Worm (Caenorhabditis elegans) whole organism, early embryonic: ENCODE measurements around the gene mes-1.

Experiments
- B0310.2 ChIP-seq: sonication (generic microtip); optimal IDR thresholded peaks from 2 replicates; lab custom pipeline; 2016; ENCODE audit warnings: mild to moderate bottlenecking, missing genetic modification characterization, missing compliant biosample characterization
- F13C5.2 ChIP-seq: sonication (generic microtip); optimal IDR thresholded peaks from 2 replicates; lab custom pipeline; 2017; ENCODE audit warnings: mild to moderate bottlenecking, missing genetic modification characterization, inconsistent platforms, missing compliant biosample characterization
- aly-1 ChIP-seq: sonication (generic microtip); optimal IDR thresholded peaks from 2 replicates; lab custom pipeline; 2016; ENCODE audit warnings: missing genetic modification characterization, missing compliant biosample characterization
- ama-1 ChIP-seq: fragments of 150-350 bp; optimal IDR thresholded peaks from 2 replicates; lab custom pipeline; 2014
- ceh-13 ChIP-seq: fragments of 200-800 bp; sonication (Bioruptor generic); optimal IDR thresholded peaks from 2 replicates; lab custom pipeline; 2018; ENCODE audit warnings: mild to moderate bottlenecking, missing genetic modification characterization, missing compliant biosample characterization
- ceh-36 ChIP-seq: sonication (generic microtip); optimal IDR thresholded peaks from 2 replicates; lab custom pipeline; 2016; ENCODE audit warnings: missing genetic modification characterization, inconsistent platforms, missing compliant biosample characterization
- ets-7 ChIP-seq: sonication (generic microtip); optimal IDR thresholded peaks from 2 replicates; lab custom pipeline; 2016; ENCODE audit warnings: missing genotype, missing genetic modification characterization, missing compliant biosample characterization
- flt-1 ChIP-seq: fragments of 200-800 bp; sonication (Bioruptor generic); IDR thresholded peaks from 2 replicates; pipeline ENCODE4 v1.3.6; 2022; ENCODE audit warnings: missing genetic modification characterization, missing compliant biosample characterization
- hmbx-1 ChIP-seq: sonication (generic microtip); optimal IDR thresholded peaks from 2 replicates; lab custom pipeline; 2016; ENCODE audit warnings: mild to moderate bottlenecking, missing genetic modification characterization, missing compliant biosample characterization
- hmg-4 ChIP-seq: fragments of 200-800 bp; sonication (Bioruptor generic); optimal IDR thresholded peaks from 2 replicates; lab custom pipeline; 2018; ENCODE audit warnings: mild to moderate bottlenecking, missing genetic modification characterization, missing compliant biosample characterization
- hnd-1 ChIP-seq: sonication (generic microtip); optimal IDR thresholded peaks from 2 replicates; lab custom pipeline; 2016; ENCODE audit warnings: missing genetic modification characterization, missing compliant biosample characterization
- pes-1 ChIP-seq: fragments of 200-800 bp; sonication (Bioruptor generic); IDR thresholded peaks from 2 replicates; pipeline ENCODE4 v1.3.6; 2022; ENCODE audit warnings: missing genetic modification reagents, missing genetic modification characterization, missing compliant biosample characterization
- scrt-1 ChIP-seq: fragments of 200-800 bp; sonication (Bioruptor generic); IDR thresholded peaks from 2 replicates; pipeline ENCODE4 v1.3.6; 2022; ENCODE audit warnings: missing genetic modification characterization, missing compliant biosample characterization
- sea-1 ChIP-seq: fragments of 200-800 bp; sonication (Bioruptor generic); conservative IDR thresholded peaks from 2 replicates; pipeline ENCODE4 v1.3.6; 2022; ENCODE audit warnings: missing genetic modification characterization, missing compliant biosample characterization
- tbx-11 ChIP-seq: fragments of 200-800 bp; sonication (Bioruptor generic); IDR thresholded peaks from 2 replicates; pipeline ENCODE4 v1.3.6; 2022; ENCODE audit warnings: missing genetic modification characterization, missing compliant biosample characterization
- tbx-37 ChIP-seq: fragments of 200-800 bp; sonication (Bioruptor generic); conservative IDR thresholded peaks from 2 replicates; pipeline ENCODE4 v1.3.6; 2022; ENCODE audit warnings: missing genetic modification reagents, missing genetic modification characterization, missing compliant biosample characterization
- tra-4 ChIP-seq: sonication (generic microtip); optimal IDR thresholded peaks from 2 replicates; lab custom pipeline; 2017; ENCODE audit warnings: missing genetic modification characterization, missing compliant biosample characterization

Gene mes-1

ce11 chrX:11852494-11852893 is 4.8 kb upstream of the mes-1 start, which contains the start of gene xtr-1:
xtr-1 (plus strand) TSS chrX:11852794.
- TF ChIP-seq flt-1 (GFP tag; lab: Robert Waterston, UW) (no peak), hmbx-1 (tag; lab: Kevin White, UChicago) (no peak), tbx-37 (GFP tag; lab: Robert Waterston, UW) (no peak), ceh-13 (GFP tag; lab: Kevin White, UChicago) (no peak), ets-7 (tag; lab: Kevin White, UChicago) (no peak), hmg-4 (no peak), ama-1 (lab: Kevin White, UChicago) (no peak), ceh-36 (tag; lab: Kevin White, UChicago) (no peak)

DNA sequence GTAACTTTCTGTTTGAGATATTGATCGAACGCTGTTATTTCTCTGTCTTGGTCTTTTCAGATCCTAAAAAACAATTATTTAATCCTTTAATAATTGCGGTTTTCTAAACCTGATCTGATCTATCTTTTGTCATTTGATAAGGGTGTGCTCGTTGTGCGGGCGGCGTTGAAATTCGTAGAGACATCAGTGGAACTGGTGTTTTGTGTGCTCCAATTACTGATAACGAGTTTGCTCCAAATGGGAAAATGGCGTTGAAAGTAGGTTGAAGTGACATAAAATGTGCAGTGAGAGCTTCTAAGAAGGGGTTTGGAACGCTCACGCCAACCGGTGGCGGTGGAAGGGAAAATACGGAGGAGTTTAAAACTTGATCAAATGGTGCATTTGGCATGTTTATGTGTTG is 2.8 kb upstream of the mes-1 start:
- no peak for TF ChIP-seq sea-1 (GFP tag; lab: Robert Waterston, UW)
- no peak for TF ChIP-seq B0310.2 (tag; lab: Kevin White, UChicago)
- no peak for TF ChIP-seq tra-4 (tag; lab: Kevin White, UChicago)

ce11 chrX:11854903-11855302 is 2.4 kb upstream of the mes-1 start, which contains the start of gene F54F7.8:
F54F7.8 (minus strand) TSS chrX:11855003.
- TF ChIP-seq tbx-11 (GFP tag; lab: Robert Waterston, UW) (no peak), pes-1 (no peak), sea-1 (GFP tag; lab: Robert Waterston, UW) (no peak), hmbx-1 (tag; lab: Kevin White, UChicago) (no peak), F13C5.2 (no peak), scrt-1 (GFP tag; lab: Robert Waterston, UW) (no peak), ama-1 (lab: Kevin White, UChicago) (no peak), aly-1 (no peak), flt-1 (GFP tag; lab: Robert Waterston, UW) (no peak), B0310.2 (tag; lab: Kevin White, UChicago) (no peak), hmg-4 (no peak), hnd-1 (tag; lab: Kevin White, UChicago) (no peak), tra-4 (tag; lab: Kevin White, UChicago) (no peak), ceh-13 (GFP tag; lab: Kevin White, UChicago) (no peak), ets-7 (tag; lab: Kevin White, UChicago) (no peak), ceh-36 (tag; lab: Kevin White, UChicago) (no peak), tbx-37 (GFP tag; lab: Robert Waterston, UW) (no peak)

ce11 chrX:11856214-11856613 is 1.1 kb upstream of the mes-1 start:
- TF ChIP-seq pes-1 (no peak), tra-4 (tag; lab: Kevin White, UChicago) (no peak), ceh-13 (GFP tag; lab: Kevin White, UChicago) (no peak), scrt-1 (GFP tag; lab: Robert Waterston, UW) (no peak), ets-7 (tag; lab: Kevin White, UChicago) (no peak), tbx-11 (GFP tag; lab: Robert Waterston, UW) (no peak), tbx-37 (GFP tag; lab: Robert Waterston, UW) (no peak), sea-1 (GFP tag; lab: Robert Waterston, UW) (no peak), ama-1 (lab: Kevin White, UChicago) (no peak), hnd-1 (tag; lab: Kevin White, UChicago) (no peak), ceh-36 (tag; lab: Kevin White, UChicago) (no peak), hmg-4 (no peak), hmbx-1 (tag; lab: Kevin White, UChicago) (no peak), F13C5.2 (no peak), aly-1 (no peak), flt-1 (GFP tag; lab: Robert Waterston, UW) (no peak), B0310.2 (tag; lab: Kevin White, UChicago) (no peak)

ce11 chrX:11863307-11863706 is 6.0 kb downstream of the mes-1 start, which contains the start of gene F54F7.10:
F54F7.10 (plus strand) TSS chrX:11863607.
- TF ChIP-seq flt-1 (GFP tag; lab: Robert Waterston, UW) = no peak
- TF ChIP-seq ama-1 (lab: Kevin White, UChicago) = no peak
- TF ChIP-seq ceh-13 (GFP tag; lab: Kevin White, UChicago) = no peak
- no peak for TF ChIP-seq pes-1
- no peak for TF ChIP-seq hnd-1 (tag; lab: Kevin White, UChicago)
- no peak for TF ChIP-seq ets-7 (tag; lab: Kevin White, UChicago)
- TF ChIP-seq hmbx-1 (tag; lab: Kevin White, UChicago) = no peak
- no peak for TF ChIP-seq ceh-36 (tag; lab: Kevin White, UChicago)
- no peak for TF ChIP-seq tbx-11 (GFP tag; lab: Robert Waterston, UW)
- no peak for TF ChIP-seq B0310.2 (tag; lab: Kevin White, UChicago)
- no peak for TF ChIP-seq tbx-37 (GFP tag; lab: Robert Waterston, UW)

DNA sequence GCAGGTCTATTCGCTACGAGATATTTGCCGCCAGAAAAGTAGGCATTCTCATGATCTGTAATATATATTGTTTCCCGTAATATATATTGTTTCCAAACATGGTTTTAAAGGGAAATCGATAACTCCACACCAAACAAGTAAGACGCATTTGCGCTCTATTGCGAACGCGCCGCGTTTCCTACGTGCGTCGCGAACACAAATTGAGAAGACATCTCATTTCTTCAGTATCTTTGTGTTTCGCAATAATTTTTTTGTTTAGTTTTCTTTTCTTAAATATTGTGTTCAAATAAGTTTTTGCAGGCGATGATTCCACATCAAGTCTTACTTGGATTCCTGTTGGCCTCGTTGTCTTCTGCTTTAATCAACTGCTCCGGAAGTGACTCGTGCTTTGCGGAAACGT is 7.8 kb downstream of the mes-1 start, which contains the start of gene F54F7.6:
F54F7.6 (plus strand) TSS at position 301 of the 400 bp plus-strand sequence.
- TF ChIP-seq B0310.2 (tag; lab: Kevin White, UChicago) (no peak), scrt-1 (GFP tag; lab: Robert Waterston, UW) (no peak), ceh-36 (tag; lab: Kevin White, UChicago) (no peak), ceh-13 (GFP tag; lab: Kevin White, UChicago) (no peak), pes-1 (no peak), tra-4 (tag; lab: Kevin White, UChicago) (no peak), hmg-4 (no peak), hmbx-1 (tag; lab: Kevin White, UChicago) (no peak), tbx-37 (GFP tag; lab: Robert Waterston, UW) (no peak), F13C5.2 (no peak), hnd-1 (tag; lab: Kevin White, UChicago) (no peak), sea-1 (GFP tag; lab: Robert Waterston, UW) (no peak), aly-1 (no peak), flt-1 (GFP tag; lab: Robert Waterston, UW) (no peak), ama-1 (lab: Kevin White, UChicago) (no peak), tbx-11 (GFP tag; lab: Robert Waterston, UW) (no peak), ets-7 (tag; lab: Kevin White, UChicago) (no peak)

- TF ChIP-seq tra-4 (tag; lab: Kevin White, UChicago) (no peak), hnd-1 (tag; lab: Kevin White, UChicago) (no peak), hmbx-1 (tag; lab: Kevin White, UChicago) (no peak), scrt-1 (GFP tag; lab: Robert Waterston, UW) (no peak), B0310.2 (tag; lab: Kevin White, UChicago) (no peak), ets-7 (tag; lab: Kevin White, UChicago) (no peak)
These were observed 12.0 kb downstream of the mes-1 start, which contains the start of gene dot-1.2 for ce11 chrX:11869260-11869659. dot-1.2 (minus strand) TSS chrX:11869360.
